Worm (Caenorhabditis elegans): ENCODE results near the gene map-1.

map-1 gene

ce11 chrIV:3659951-3660350, 26.7 kb downstream of the map-1 start:
- TF ChIP-seq alr-1 (tag; optimal IDR thresholded peaks at IDR 0.05) (no peak), mdl-1 (tag; optimal IDR thresholded peaks at IDR 0.05) (no peak), lin-39 (tag; optimal IDR thresholded peaks at IDR 0.05) (no peak), elt-1 (tag; optimal IDR thresholded peaks at IDR 0.05) (no peak), unc-55 (GFP tag; optimal IDR thresholded peaks at IDR 0.05) (no peak), snpc-4 (tag; optimal IDR thresholded peaks at IDR 0.05) (no peak)

- TF ChIP-seq lsy-2 (tag; optimal IDR thresholded peaks at IDR 0.05) (peak in 1 of 2 experiments; percentile 40), nhr-25 (tag; optimal IDR thresholded peaks at IDR 0.05) (no peak), F13H6.1 (tag; optimal IDR thresholded peaks at IDR 0.05) (peak; percentile 47), nhr-129 (tag; optimal IDR thresholded peaks at IDR 0.05) (peak; percentile 19)
Measured at ce11 chrIV:3655896-3656295, 30.8 kb downstream of the map-1 start.

ce11 chrIV:3654823-3655222, 31.8 kb downstream of the map-1 start:
- TF ChIP-seq F13H6.1 (tag; optimal IDR thresholded peaks at IDR 0.05) (peak; percentile 46), zag-1 (tag; optimal IDR thresholded peaks at IDR 0.05) (no peak)

ce11 chrIV:3654214-3654613, 32.5 kb downstream of the map-1 start:
- TF ChIP-seq dmd-4 (tag; optimal IDR thresholded peaks at IDR 0.05) (no peak), unc-62 (GFP tag; optimal IDR thresholded peaks at IDR 0.05) (no peak), lin-13 (GFP tag; optimal IDR thresholded peaks at IDR 0.05) (no peak), ztf-4 (tag; optimal IDR thresholded peaks at IDR 0.05) (no peak), nhr-21 (tag; optimal IDR thresholded peaks at IDR 0.05) (peak; percentile 62), lsy-2 (tag; optimal IDR thresholded peaks at IDR 0.05) (peak in 1 of 2 experiments; percentile 47), nhr-237 (tag; optimal IDR thresholded peaks at IDR 0.05) (no peak), zag-1 (tag; optimal IDR thresholded peaks at IDR 0.05) (no peak), elt-1 (tag; optimal IDR thresholded peaks at IDR 0.05) (no peak), sem-4 (tag; optimal IDR thresholded peaks at IDR 0.05) (no peak), C34F6.9 (tag; optimal IDR thresholded peaks at IDR 0.05) (peak; percentile 16), mdl-1 (tag; optimal IDR thresholded peaks at IDR 0.05) (peak; percentile 48 to 71), mab-5 (tag; optimal IDR thresholded peaks at IDR 0.05) (peak; percentile 38), ama-1 (optimal IDR thresholded peaks at IDR 0.05) (no peak), R02D3.7 (tag; optimal IDR thresholded peaks at IDR 0.05) (no peak), gmeb-1 (tag; optimal IDR thresholded peaks at IDR 0.05) (peak; percentile 33), snpc-4 (tag; optimal IDR thresholded peaks at IDR 0.05) (no peak), nhr-6 (tag; optimal IDR thresholded peaks at IDR 0.05) (no peak), skn-1 (tag; optimal IDR thresholded peaks at IDR 0.05) (no peak), sma-3 (GFP tag; optimal IDR thresholded peaks at IDR 0.05) (peak; percentile 65), lin-11 (tag; optimal IDR thresholded peaks at IDR 0.05) (peak; percentile 3), crh-2 (tag; optimal IDR thresholded peaks at IDR 0.05) (peak; percentile 14), ztf-1 (GFP tag; conservative IDR thresholded peaks at IDR 0.05) (no peak), alr-1 (tag; optimal IDR thresholded peaks at IDR 0.05) (no peak), ZK546.5 (tag; optimal IDR thresholded peaks at IDR 0.05) (no peak), aly-2 (tag; optimal IDR thresholded peaks at IDR 0.05) (no peak), blmp-1 (tag; optimal IDR thresholded peaks at IDR 0.05; ENCODE audit: insufficient read depth) (peak; percentile 7), egl-27 (tag; optimal IDR thresholded peaks at IDR 0.05) (peak; percentile 69), fos-1 (tag; optimal IDR thresholded peaks at IDR 0.05) (peak; percentile 22), nhr-129 (tag; optimal IDR thresholded peaks at IDR 0.05) (peak; percentile 72), nhr-11 (tag; optimal IDR thresholded peaks at IDR 0.05) (no peak), F13H6.1 (tag; optimal IDR thresholded peaks at IDR 0.05) (peak; percentile 95), nhr-77 (tag; optimal IDR thresholded peaks at IDR 0.05) (no peak), nhr-10 (tag; optimal IDR thresholded peaks at IDR 0.05) (no peak), nhr-23 (tag; optimal IDR thresholded peaks at IDR 0.05) (no peak), ztf-11 (tag; optimal IDR thresholded peaks at IDR 0.05) (no peak), sma-9 (GFP tag; optimal IDR thresholded peaks at IDR 0.05) (peak; percentile 99), sma-9 (tag; optimal IDR thresholded peaks at IDR 0.05) (no peak), nhr-12 (tag; optimal IDR thresholded peaks at IDR 0.05) (no peak), lin-39 (tag; optimal IDR thresholded peaks at IDR 0.05) (no peak), Y55F3AM.14 (GFP tag; optimal IDR thresholded peaks at IDR 0.05) (peak; percentile 36), mbf-1 (tag; optimal IDR thresholded peaks at IDR 0.05) (no peak), unc-39 (tag; optimal IDR thresholded peaks at IDR 0.05) (no peak), elt-3 (tag; optimal IDR thresholded peaks at IDR 0.05) (no peak), peb-1 (tag; optimal IDR thresholded peaks at IDR 0.05) (no peak), ceh-16 (tag; optimal IDR thresholded peaks at IDR 0.05) (no peak), nhr-25 (tag; optimal IDR thresholded peaks at IDR 0.05) (peak; percentile 64), unc-55 (GFP tag; optimal IDR thresholded peaks at IDR 0.05) (no peak)

All from whole organism, L2 larva.